Fruit fly (Drosophila melanogaster) whole organism, adult: ENCODE results near the gene alpha4GT1.

Experiments used
- CG11617 ChIP-seq: fragments of 200-800 bp; sonication (Bioruptor generic); optimal IDR thresholded peaks from 2 replicates; lab custom pipeline; 2017; ENCODE audit warnings: mild to moderate bottlenecking, missing biosample characterization, missing genetic modification reagents, missing genetic modification characterization
- CG12768 ChIP-seq: fragments of 200-800 bp; sonication (Bioruptor generic); optimal IDR thresholded peaks from 2 replicates; lab custom pipeline; 2017; ENCODE audit warnings: missing biosample characterization, missing genetic modification characterization, mild to moderate bottlenecking, moderate library complexity, missing genetic modification reagents
- CG14711 ChIP-seq: fragments of 200-800 bp; sonication (Bioruptor generic); optimal IDR thresholded peaks from 2 replicates; lab custom pipeline; 2018; ENCODE audit warnings: missing biosample characterization, mild to moderate bottlenecking, missing genetic modification characterization, moderate library complexity
- CG1620 ChIP-seq: fragments of 200-800 bp; sonication (Bioruptor generic); optimal IDR thresholded peaks from 2 replicates; lab custom pipeline; 2016; ENCODE audit warnings: missing biosample characterization, missing genetic modification characterization
- CG33017 ChIP-seq: fragments of 200-800 bp; sonication (Bioruptor generic); optimal IDR thresholded peaks from 2 replicates; lab custom pipeline; 2018; ENCODE audit warnings: missing biosample characterization, mild to moderate bottlenecking, missing genetic modification characterization, moderate library complexity
- CG5204 ChIP-seq: fragments of 200-800 bp; sonication (Bioruptor generic); optimal IDR thresholded peaks from 2 replicates; lab custom pipeline; 2016; ENCODE audit warnings: missing biosample characterization, missing genetic modification characterization
- CG7045 ChIP-seq: fragments of 200-800 bp; sonication (Bioruptor generic); optimal IDR thresholded peaks from 2 replicates; lab custom pipeline; 2017; ENCODE audit warnings: missing biosample characterization, mild to moderate bottlenecking, missing genetic modification characterization
- CG7101 ChIP-seq: fragments of 200-800 bp; sonication (Bioruptor generic); optimal IDR thresholded peaks from 2 replicates; lab custom pipeline; 2018; ENCODE audit warnings: missing biosample characterization, mild to moderate bottlenecking, missing genetic modification characterization, moderate library complexity
- Clk ChIP-seq: fragments of 200-800 bp; sonication (Bioruptor generic); optimal IDR thresholded peaks from 2 replicates; lab custom pipeline; 2017; ENCODE audit warnings: missing biosample characterization, missing genetic modification characterization
- Crg-1 ChIP-seq: fragments of 200-800 bp; sonication (Bioruptor generic); optimal IDR thresholded peaks from 2 replicates; lab custom pipeline; 2016; ENCODE audit warnings: missing biosample characterization, missing genetic modification characterization
- Hr96 ChIP-seq: fragments of 200-800 bp; sonication (Bioruptor generic); optimal IDR thresholded peaks from 2 replicates; lab custom pipeline; 2016; ENCODE audit warnings: missing biosample characterization, missing genetic modification characterization
- Mnt ChIP-seq: fragments of 200-800 bp; sonication (Bioruptor generic); optimal IDR thresholded peaks from 2 replicates; lab custom pipeline; 2016; ENCODE audit warnings: missing biosample characterization, mild to moderate bottlenecking, missing genetic modification characterization
- bab1 ChIP-seq: fragments of 200-800 bp; sonication (Bioruptor generic); optimal IDR thresholded peaks from 3 replicates; lab custom pipeline; 2019; ENCODE audit warnings: missing biosample characterization, mild to moderate bottlenecking, missing genetic modification characterization, moderate library complexity
- cic ChIP-seq: fragments of 200-800 bp; sonication (Bioruptor generic); optimal IDR thresholded peaks from 2 replicates; lab custom pipeline; 2017; ENCODE audit warnings: missing biosample characterization, mild to moderate bottlenecking, missing genetic modification characterization, moderate library complexity
- cnc ChIP-seq, 2 experiments: fragments of >200 bp; optimal IDR thresholded peaks; 2 replicates each; lab custom pipeline; 2017
- kay ChIP-seq: fragments of 200-800 bp; sonication (Bioruptor generic); peaks from one replicate; lab custom pipeline; 2016; ENCODE audit warnings: missing biosample characterization, missing genetic modification characterization, borderline replicate concordance
- ovo ChIP-seq: fragments of 200-800 bp; sonication (Bioruptor generic); optimal IDR thresholded peaks from 2 replicates; lab custom pipeline; 2016; ENCODE audit warnings: missing biosample characterization, missing genetic modification characterization
- pad ChIP-seq: fragments of 200-800 bp; sonication (Bioruptor generic); optimal IDR thresholded peaks from 3 replicates; lab custom pipeline; 2017; ENCODE audit warnings: missing biosample characterization, missing genetic modification characterization, mild to moderate bottlenecking, moderate library complexity, missing genetic modification reagents
- tj ChIP-seq: fragments of 200-800 bp; sonication (Bioruptor generic); optimal IDR thresholded peaks from 3 replicates; lab custom pipeline; 2017; ENCODE audit warnings: missing biosample characterization, mild to moderate bottlenecking, missing genetic modification characterization, moderate library complexity
- toe ChIP-seq: fragments of 200-800 bp; sonication (Bioruptor generic); optimal IDR thresholded peaks from 2 replicates; lab custom pipeline; 2016; ENCODE audit warnings: missing biosample characterization, missing genetic modification characterization

Gene alpha4GT1

DNA sequence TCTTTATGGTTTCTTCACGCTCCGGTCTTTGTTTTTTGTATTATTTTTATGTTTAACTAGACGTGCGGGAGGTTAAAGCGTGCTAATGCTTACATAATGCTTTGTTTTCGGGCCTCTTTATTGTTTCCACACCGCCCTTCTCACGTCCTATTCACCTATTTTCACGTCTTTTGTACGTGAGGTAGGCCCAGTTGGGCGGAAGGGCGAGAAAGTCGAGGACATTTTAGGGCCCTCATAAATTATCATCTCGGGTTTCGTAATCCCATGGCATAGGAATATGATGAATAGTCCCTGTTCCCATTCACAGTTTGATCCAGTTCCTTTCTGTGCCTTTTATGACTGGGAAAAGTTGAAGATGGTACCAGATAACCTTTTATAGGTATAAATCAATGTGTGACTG, 17.5 kb downstream of the alpha4GT1 start:
- TF ChIP-seq Hr96 (GFP tag; lab: Kevin White, UChicago) (no peak), kay (GFP tag; lab: Kevin White, UChicago) (no peak), bab1 (GFP tag; lab: Kevin White, UChicago) (no peak), CG7101 (tag; lab: Kevin White, UChicago) (no peak), Crg-1 (GFP tag; lab: Kevin White, UChicago) (no peak), CG12768 (GFP tag; lab: Kevin White, UChicago) (no peak)

DNA sequence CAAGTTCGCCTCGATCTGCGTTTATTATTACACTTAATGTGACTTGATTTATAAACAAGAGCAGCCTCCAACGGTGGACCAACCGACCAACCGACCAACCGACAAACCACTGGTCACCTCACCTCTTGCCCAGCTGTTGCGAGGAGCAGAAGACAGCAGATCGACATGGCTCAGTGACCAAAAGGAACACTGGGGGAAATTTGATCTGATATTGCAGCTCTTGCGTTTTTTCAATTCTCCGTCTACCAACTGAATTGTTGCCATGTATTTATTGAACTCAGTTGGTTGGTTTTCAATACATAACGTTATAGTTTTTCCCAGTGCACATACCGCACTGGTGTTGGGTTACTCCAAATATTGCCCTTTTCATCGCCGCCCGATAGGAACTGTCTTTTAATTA, 18.3 kb downstream of the alpha4GT1 start:
- TF ChIP-seq CG7101 (tag; lab: Kevin White, UChicago): no peak
- no peak for TF ChIP-seq tj (GFP tag; lab: Kevin White, UChicago)
- no peak for TF ChIP-seq pad (GFP tag; lab: Kevin White, UChicago)
- TF ChIP-seq Crg-1 (GFP tag; lab: Kevin White, UChicago): no peak

DNA sequence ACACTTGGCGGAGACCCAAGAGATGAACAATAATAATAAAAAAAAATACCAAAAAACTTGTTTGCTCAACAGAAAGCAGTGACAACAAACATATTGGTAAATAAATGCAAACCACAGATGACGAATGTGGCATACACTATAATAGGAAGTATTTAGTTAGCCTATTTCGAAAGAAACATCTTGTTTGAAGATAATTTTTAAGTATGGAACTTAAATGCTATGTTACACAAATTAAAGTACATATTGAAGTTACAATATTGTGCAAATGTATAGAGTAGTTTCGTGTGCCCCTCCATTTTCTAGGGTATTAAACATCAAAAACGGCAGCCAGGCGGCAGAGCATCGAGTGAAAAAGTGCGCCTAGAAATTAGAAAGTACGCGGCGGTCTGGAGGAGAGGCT, 19.5 kb downstream of the alpha4GT1 start:
- TF ChIP-seq Clk (no peak), CG5204 (no peak), ovo (GFP tag; lab: Kevin White, UChicago) (no peak), tj (GFP tag; lab: Kevin White, UChicago) (no peak), cic (GFP tag; lab: Kevin White, UChicago) (no peak), pad (GFP tag; lab: Kevin White, UChicago) (no peak), toe (GFP tag; lab: Kevin White, UChicago) (no peak), bab1 (GFP tag; lab: Kevin White, UChicago) (no peak), cnc (optimal IDR thresholded peaks at IDR 0.05; lab: Kevin White, UChicago) (no peak), CG11617 (no peak), CG7045 (GFP tag; lab: Kevin White, UChicago) (no peak), CG1620 (GFP tag; lab: Kevin White, UChicago) (no peak)

DNA sequence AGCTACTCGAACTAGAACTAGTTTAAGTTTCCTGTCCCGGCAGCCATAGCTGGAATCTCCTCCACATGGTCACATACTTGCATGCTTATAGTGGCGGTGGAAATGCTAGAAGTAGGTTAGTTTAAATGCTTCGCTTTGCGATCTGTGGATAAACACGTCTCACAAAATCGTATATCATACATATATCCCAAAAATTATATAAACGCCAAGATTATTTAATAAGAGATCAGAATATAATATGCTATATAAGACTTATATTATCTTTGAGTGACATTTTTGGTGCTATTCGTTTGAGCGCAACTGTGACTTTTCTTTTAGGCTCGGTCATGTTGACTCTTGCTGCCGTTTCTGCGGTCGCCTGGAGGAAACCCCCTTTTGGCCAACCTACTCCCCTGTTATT, 21.0 kb downstream of the alpha4GT1 start:
- TF ChIP-seq pad (GFP tag; lab: Kevin White, UChicago) (no peak), toe (GFP tag; lab: Kevin White, UChicago) (no peak), ovo (GFP tag; lab: Kevin White, UChicago) (no peak), Clk (no peak), cnc (optimal IDR thresholded peaks at IDR 0.05; lab: Kevin White, UChicago) (no peak), CG11617 (no peak), Crg-1 (GFP tag; lab: Kevin White, UChicago) (no peak), cic (GFP tag; lab: Kevin White, UChicago) (no peak), CG1620 (GFP tag; lab: Kevin White, UChicago) (no peak), CG33017 (no peak), CG5204 (no peak), CG12768 (GFP tag; lab: Kevin White, UChicago) (no peak), bab1 (GFP tag; lab: Kevin White, UChicago) (no peak), CG14711 (tag; lab: Kevin White, UChicago) (no peak), Mnt (GFP tag; lab: Kevin White, UChicago) (no peak)

DNA sequence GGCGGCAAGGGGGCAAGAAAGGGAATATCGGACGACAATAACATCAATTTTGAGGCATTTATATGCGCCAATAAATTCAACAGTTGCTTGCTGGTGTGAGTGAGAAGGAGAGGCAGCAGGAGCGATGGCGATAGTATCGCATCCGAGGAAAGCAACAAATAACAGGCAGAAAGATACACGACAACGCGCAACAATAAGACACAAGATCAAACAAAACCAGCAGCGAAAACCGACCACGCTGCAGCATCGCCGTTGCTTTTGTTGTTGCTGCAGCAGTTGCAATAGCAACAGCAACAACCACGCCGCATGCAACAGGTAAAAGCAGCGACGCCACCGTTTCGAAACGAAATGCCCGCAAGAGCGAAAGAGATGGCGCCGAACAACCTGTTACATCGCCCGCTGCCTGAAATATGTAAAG, 22.4 kb downstream of the alpha4GT1 start:
- no peak for TF ChIP-seq CG7101 (tag; lab: Kevin White, UChicago)
- no peak for TF ChIP-seq CG5204
- no peak for TF ChIP-seq tj (GFP tag; lab: Kevin White, UChicago)
- no peak for TF ChIP-seq CG14711 (tag; lab: Kevin White, UChicago)
- TF ChIP-seq CG7045 (GFP tag; lab: Kevin White, UChicago): no peak
- no peak for TF ChIP-seq CG12768 (GFP tag; lab: Kevin White, UChicago)
- no peak for TF ChIP-seq cic (GFP tag; lab: Kevin White, UChicago)
- TF ChIP-seq Crg-1 (GFP tag; lab: Kevin White, UChicago): no peak
- TF ChIP-seq cnc (optimal IDR thresholded peaks at IDR 0.05; lab: Kevin White, UChicago): no peak
- no peak for TF ChIP-seq CG1620 (GFP tag; lab: Kevin White, UChicago)
- TF ChIP-seq Hr96 (GFP tag; lab: Kevin White, UChicago): no peak
- no peak for TF ChIP-seq ovo (GFP tag; lab: Kevin White, UChicago)
- TF ChIP-seq kay (GFP tag; lab: Kevin White, UChicago): no peak

DNA sequence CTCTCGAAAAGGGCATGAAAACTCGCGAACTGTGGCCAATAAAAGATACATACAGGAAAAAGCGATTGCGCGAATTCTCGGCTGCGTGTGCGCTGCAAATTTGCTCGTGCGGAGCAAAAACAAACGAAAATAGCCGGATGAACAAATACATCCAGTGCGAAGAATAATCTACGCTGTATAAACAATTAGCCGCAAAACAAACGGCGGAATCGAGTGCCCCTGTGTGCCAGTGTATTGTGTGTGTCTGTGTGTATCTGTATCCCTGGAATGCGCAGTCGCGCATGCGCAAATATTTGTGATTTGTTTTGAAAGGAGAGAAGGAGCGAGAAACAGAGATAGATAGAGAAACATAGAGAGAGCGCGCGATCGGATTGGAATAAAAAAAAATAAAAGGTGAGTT, 23.3 kb downstream of the alpha4GT1 start:
- TF ChIP-seq CG1620 (GFP tag; lab: Kevin White, UChicago) (no peak), ovo (GFP tag; lab: Kevin White, UChicago) (no peak), Clk (no peak), Crg-1 (GFP tag; lab: Kevin White, UChicago) (no peak), cnc (optimal IDR thresholded peaks at IDR 0.05; lab: Kevin White, UChicago) (no peak), kay (GFP tag; lab: Kevin White, UChicago) (no peak), CG14711 (tag; lab: Kevin White, UChicago) (no peak), CG33017 (no peak), CG5204 (no peak), Hr96 (GFP tag; lab: Kevin White, UChicago) (no peak), tj (GFP tag; lab: Kevin White, UChicago) (no peak), CG7101 (tag; lab: Kevin White, UChicago) (no peak), bab1 (GFP tag; lab: Kevin White, UChicago) (no peak), cic (GFP tag; lab: Kevin White, UChicago) (no peak), CG12768 (GFP tag; lab: Kevin White, UChicago) (no peak), CG11617 (no peak), Mnt (GFP tag; lab: Kevin White, UChicago) (no peak), toe (GFP tag; lab: Kevin White, UChicago) (no peak), pad (GFP tag; lab: Kevin White, UChicago) (no peak), CG7045 (GFP tag; lab: Kevin White, UChicago) (no peak)
